Fruit fly (Drosophila melanogaster): Measurements from ENCODE around the gene Octbeta1R.

The Octbeta1R gene

dm6 chr3R:22503630-22504029 is 6.6 kb downstream of the Octbeta1R start (continued):
- TF ChIP-seq CG9876 (GFP tag; optimal IDR thresholded peaks at IDR 0.05): no peak
- TF ChIP-seq ash1 (GFP tag; optimal IDR thresholded peaks at IDR 0.05): no peak
- TF ChIP-seq ham (GFP tag; IDR thresholded peaks at IDR 0.05): no peak
- TF ChIP-seq PHDP (tag; optimal IDR thresholded peaks at IDR 0.05): peak; percentile 24
- no peak for TF ChIP-seq CG8944 (GFP tag; optimal IDR thresholded peaks at IDR 0.05)
- no peak for TF ChIP-seq Ssrp (tag; optimal IDR thresholded peaks at IDR 0.05)
- no peak for TF ChIP-seq bowl (GFP tag; IDR thresholded peaks at IDR 0.05)
- TF ChIP-seq yki (optimal IDR thresholded peaks at IDR 0.05): no peak
- no peak for TF ChIP-seq zen2 (GFP tag; IDR thresholded peaks at IDR 0.05; ENCODE audit: partially characterized antibody)
- TF ChIP-seq CG16779 (GFP tag; IDR thresholded peaks at IDR 0.05): no peak
- TF ChIP-seq pum (GFP tag; optimal IDR thresholded peaks at IDR 0.05): no peak
- TF ChIP-seq CG17186 (GFP tag; optimal IDR thresholded peaks at IDR 0.05): no peak
- no peak for TF ChIP-seq vfl (GFP tag; optimal IDR thresholded peaks at IDR 0.05)
- no peak for TF ChIP-seq pzg (GFP tag; optimal IDR thresholded peaks at IDR 0.05)
- TF ChIP-seq CG6272 (GFP tag; IDR thresholded peaks at IDR 0.05): no peak
- no peak for TF ChIP-seq CG1529 (GFP tag; optimal IDR thresholded peaks at IDR 0.05)
- TF ChIP-seq Lim3 (GFP tag; IDR thresholded peaks at IDR 0.05): no peak
- no peak for TF ChIP-seq CG11247 (GFP tag; IDR thresholded peaks at IDR 0.05)
- TF ChIP-seq CG5180 (GFP tag; optimal IDR thresholded peaks at IDR 0.05): no peak
- TF ChIP-seq CG12299 (tag; optimal IDR thresholded peaks at IDR 0.05): no peak
- TF ChIP-seq ken (GFP tag; IDR thresholded peaks at IDR 0.05): no peak
- peak; percentile 49; the same call in 1 of the 2 replicates for TF ChIP-seq sob (GFP tag; IDR thresholded peaks at IDR 0.05)
- no peak for TF ChIP-seq fd102C (GFP tag; optimal IDR thresholded peaks at IDR 0.05)
- no peak for TF ChIP-seq Pdp1 (GFP tag; optimal IDR thresholded peaks at IDR 0.05)
- no peak for TF ChIP-seq Sry-β (GFP tag; optimal IDR thresholded peaks at IDR 0.05)
- no peak for TF ChIP-seq HmgZ (tag; optimal IDR thresholded peaks at IDR 0.05)
- TF ChIP-seq Opbp (GFP tag; IDR thresholded peaks at IDR 0.05; ENCODE audit: partially characterized antibody): no peak
- TF ChIP-seq oc (tag; optimal IDR thresholded peaks at IDR 0.05): no peak
- no peak for TF ChIP-seq CG12659 (GFP tag; optimal IDR thresholded peaks at IDR 0.05)
- no peak for TF ChIP-seq sima (GFP tag; optimal IDR thresholded peaks at IDR 0.05)
- no peak for TF ChIP-seq CG8359 (GFP tag; optimal IDR thresholded peaks at IDR 0.05; ENCODE audit: borderline replicate concordance)
- TF ChIP-seq Rfx (GFP tag; IDR thresholded peaks at IDR 0.05): peak; percentile 59
- TF ChIP-seq Myb (GFP tag; optimal IDR thresholded peaks at IDR 0.05): no peak
- TF ChIP-seq klu (GFP tag; IDR thresholded peaks at IDR 0.05): no peak
- no peak for TF ChIP-seq CG8478 (optimal IDR thresholded peaks at IDR 0.05)
- 0 out of 2 replicates have a peak, but pooled peaks have one; percentile 21 for TF ChIP-seq CG4730 (GFP tag; IDR thresholded peaks at IDR 0.05)
- no peak for TF ChIP-seq jigr1 (GFP tag; IDR thresholded peaks at IDR 0.05)
- no peak for TF ChIP-seq CG14014 (GFP tag; IDR thresholded peaks at IDR 0.05)
- no peak for TF ChIP-seq gcm (GFP tag; optimal IDR thresholded peaks at IDR 0.05)
- no peak for TF ChIP-seq org-1 (GFP tag; optimal IDR thresholded peaks at IDR 0.05)
- TF ChIP-seq CG11085 (GFP tag; IDR thresholded peaks at IDR 0.05): no peak
- no peak for TF ChIP-seq bsh (GFP tag; optimal IDR thresholded peaks at IDR 0.05)
- peak; percentile 12 for TF ChIP-seq NfI (GFP tag; optimal IDR thresholded peaks at IDR 0.05)
- TF ChIP-seq CG11504 (tag; optimal IDR thresholded peaks at IDR 0.05): peak; percentile 27
- TF ChIP-seq CG12155 (GFP tag; optimal IDR thresholded peaks at IDR 0.05): no peak
- TF ChIP-seq ftz-f1 (GFP tag; optimal IDR thresholded peaks at IDR 0.05): no peak
- no peak for TF ChIP-seq CG31224 (GFP tag; IDR thresholded peaks at IDR 0.05)
- no peak for TF ChIP-seq aop (GFP tag; IDR thresholded peaks at IDR 0.05)
- no peak for TF ChIP-seq ci (GFP tag; IDR thresholded peaks at IDR 0.05)
- TF ChIP-seq CG13624 (GFP tag; optimal IDR thresholded peaks at IDR 0.05): no peak
- TF ChIP-seq pfk (GFP tag; optimal IDR thresholded peaks at IDR 0.05): no peak
- no peak for TF ChIP-seq twi (tag; optimal IDR thresholded peaks at IDR 0.05)
- no peak for TF ChIP-seq Optix (GFP tag; IDR thresholded peaks at IDR 0.05)
